Worm (Caenorhabditis elegans) whole organism, L4 larva: Measurements from ENCODE around the gene F15B9.8.

Experiments used
- Y75B8A.6 ChIP-seq: fragments of 200-800 bp; sonication (Bioruptor generic); IDR thresholded peaks from 2 replicates; pipeline ENCODE4 v1.3.6; 2022; ENCODE audit warnings: missing genetic modification reagents, missing genetic modification characterization, missing compliant biosample characterization
- dpl-1 ChIP-seq: fragments of 150-350 bp; optimal IDR thresholded peaks from 2 replicates; lab custom pipeline; 2014; ENCODE audit warnings: missing biosample characterization, missing genetic modification reagents, missing genetic modification characterization
- lin-15B ChIP-seq: fragments of 150-350 bp; sonication (generic microtip); optimal IDR thresholded peaks from 3 replicates; lab custom pipeline; 2014; ENCODE audit warnings: missing biosample characterization, missing genetic modification characterization
- lin-39 ChIP-seq: fragments of 150-350 bp; optimal IDR thresholded peaks from 2 replicates; lab custom pipeline; 2014; ENCODE audit warnings: missing biosample characterization, missing genetic modification reagents, missing genetic modification characterization
- mep-1 ChIP-seq: fragments of 150-350 bp; sonication (generic microtip); optimal IDR thresholded peaks from 3 replicates; lab custom pipeline; 2014; ENCODE audit warnings: missing biosample characterization, missing genetic modification characterization
- pqm-1 ChIP-seq: sonication (generic microtip); optimal IDR thresholded peaks from 2 replicates; lab custom pipeline; 2017; ENCODE audit warnings: missing biosample characterization, missing genetic modification characterization
- skn-1 ChIP-seq: fragments of 150-350 bp; optimal IDR thresholded peaks from 2 replicates; lab custom pipeline; 2014; ENCODE audit warnings: missing biosample characterization, missing genetic modification characterization
- snpc-4 ChIP-seq: fragments of 150-350 bp; optimal IDR thresholded peaks from 2 replicates; lab custom pipeline; 2014; ENCODE audit warnings: missing biosample characterization, missing genetic modification characterization
- unc-39 ChIP-seq: sonication (generic microtip); optimal IDR thresholded peaks from 2 replicates; lab custom pipeline; 2017; ENCODE audit warnings: missing biosample characterization, missing genetic modification characterization
- zag-1 ChIP-seq: fragments of 150-350 bp; optimal IDR thresholded peaks from 2 replicates; lab custom pipeline; 2014; ENCODE audit warnings: missing biosample characterization, missing genetic modification characterization
- ztf-11 ChIP-seq: fragments of 150-350 bp; optimal IDR thresholded peaks from 2 replicates; lab custom pipeline; 2014; ENCODE audit warnings: missing biosample characterization, missing genetic modification characterization

- TF ChIP-seq skn-1 (no peak), mep-1 (no peak), Y75B8A.6 (GFP tag; lab: Robert Waterston, UW) (no peak), pqm-1 (tag; lab: Kevin White, UChicago) (no peak), unc-39 (no peak), ztf-11 (tag; lab: Kevin White, UChicago) (no peak), lin-39 (no peak), snpc-4 (tag; lab: Kevin White, UChicago) (no peak), dpl-1 (GFP tag; lab: Kevin White, UChicago) (no peak), lin-15B (tag; lab: Kevin White, UChicago) (no peak), zag-1 (tag; lab: Kevin White, UChicago) (no peak)
Measured at ce11 chrV:13006754-13007153, 18.4 kb downstream of the F15B9.8 start.
